Worm (Caenorhabditis elegans) whole organism, late embryonic: ENCODE data around the gene ajm-1.

Experiments used
- K09A11.1 ChIP-seq: sonication (generic microtip); optimal IDR thresholded peaks from 2 replicates; lab custom pipeline; 2017; ENCODE audit warnings: antibody characterized with exemption, mild to moderate bottlenecking, missing genetic modification characterization, missing compliant biosample characterization; ENCODE audit not compliant: insufficient read depth
- Y22D7AL.16 ChIP-seq: sonication (generic microtip); optimal IDR thresholded peaks from 2 replicates; lab custom pipeline; 2016; ENCODE audit warnings: missing genetic modification characterization, missing compliant biosample characterization
- ama-1 ChIP-seq: fragments of 150-350 bp; optimal IDR thresholded peaks from 2 replicates; lab custom pipeline; 2014
- ceh-18 ChIP-seq: sonication (generic microtip); optimal IDR thresholded peaks from 2 replicates; lab custom pipeline; 2016; ENCODE audit warnings: missing genetic modification characterization, missing compliant biosample characterization
- ceh-2 ChIP-seq: sonication (generic microtip); optimal IDR thresholded peaks from 2 replicates; lab custom pipeline; 2016; ENCODE audit warnings: missing genotype, missing genetic modification characterization, missing compliant biosample characterization
- ceh-24 ChIP-seq: sonication (generic microtip); optimal IDR thresholded peaks from 2 replicates; lab custom pipeline; 2016; ENCODE audit warnings: mild to moderate bottlenecking, missing genetic modification characterization, missing compliant biosample characterization
- elt-4 ChIP-seq: sonication (generic microtip); optimal IDR thresholded peaks from 2 replicates; lab custom pipeline; 2016; ENCODE audit warnings: missing genetic modification characterization, missing compliant biosample characterization
- eyg-1 ChIP-seq: sonication (generic microtip); optimal IDR thresholded peaks from 2 replicates; lab custom pipeline; 2016; ENCODE audit warnings: missing genotype, missing genetic modification characterization, missing compliant biosample characterization
- nhr-11 ChIP-seq: fragments of 150-350 bp; optimal IDR thresholded peaks from 2 replicates; lab custom pipeline; 2014; ENCODE audit warnings: missing biosample characterization, missing genetic modification characterization
- npax-4 ChIP-seq: sonication (generic microtip); optimal IDR thresholded peaks from 2 replicates; lab custom pipeline; 2016; ENCODE audit warnings: missing genetic modification characterization, missing compliant biosample characterization
- pha-2 ChIP-seq: sonication (generic microtip); optimal IDR thresholded peaks from 2 replicates; lab custom pipeline; 2017; ENCODE audit warnings: mild to moderate bottlenecking, missing genetic modification characterization, missing compliant biosample characterization
- sox-4 ChIP-seq: sonication (generic microtip); optimal IDR thresholded peaks from 2 replicates; lab custom pipeline; 2017; ENCODE audit warnings: mild to moderate bottlenecking, missing genetic modification characterization, inconsistent platforms, missing compliant biosample characterization
- syd-9 ChIP-seq: sonication (generic microtip); optimal IDR thresholded peaks from 2 replicates; lab custom pipeline; 2016; ENCODE audit warnings: mild to moderate bottlenecking, missing genetic modification characterization, moderate library complexity, missing compliant biosample characterization
- unc-55 ChIP-seq: sonication (generic microtip); optimal IDR thresholded peaks from 2 replicates; lab custom pipeline; 2017; ENCODE audit warnings: missing biosample characterization, missing genetic modification reagents, missing genetic modification characterization

- TF ChIP-seq eyg-1 (tag; lab: Kevin White, UChicago): no peak
- TF ChIP-seq unc-55 (GFP tag; lab: Kevin White, UChicago): no peak
- TF ChIP-seq ama-1 (lab: Kevin White, UChicago): no peak
- TF ChIP-seq Y22D7AL.16 (tag; lab: Kevin White, UChicago): no peak
- no peak for TF ChIP-seq nhr-11
- TF ChIP-seq pha-2 (tag; lab: Kevin White, UChicago): no peak
- no peak for TF ChIP-seq K09A11.1 (tag; lab: Kevin White, UChicago)
- no peak for TF ChIP-seq ceh-18 (tag; lab: Kevin White, UChicago)
- TF ChIP-seq syd-9: no peak
- TF ChIP-seq ceh-24 (tag; lab: Kevin White, UChicago): no peak
- no peak for TF ChIP-seq sox-4 (tag; lab: Kevin White, UChicago)
- no peak for TF ChIP-seq ceh-2 (tag; lab: Kevin White, UChicago)
- TF ChIP-seq elt-4 (tag; lab: Kevin White, UChicago): no peak
- TF ChIP-seq npax-4 (tag; lab: Kevin White, UChicago): no peak
These were observed 71.5 kb downstream of the ajm-1 start, which contains the start of gene B0563.7 for ce11 chrX:9154216-9154615.
